Worm (Caenorhabditis elegans): ENCODE measurements around the gene C02F5.3.

Gene C02F5.3

ce11 chrIII:8235880-8236279 is 9.8 kb upstream of the C02F5.3 start, which contains the start of gene C02F5.5:
Gene C02F5.5, plus strand, starts transcription at chrIII:8236180.
- no peak for TF ChIP-seq ceh-2 (tag; optimal IDR thresholded peaks at IDR 0.05)
- no peak for TF ChIP-seq pax-1 (tag; optimal IDR thresholded peaks at IDR 0.05)
- TF ChIP-seq nfya-1 (tag; optimal IDR thresholded peaks at IDR 0.05): no peak
- TF ChIP-seq hlh-8 (tag; optimal IDR thresholded peaks at IDR 0.05): no peak

- no peak for TF ChIP-seq ceh-31 (tag; optimal IDR thresholded peaks at IDR 0.05)
- TF ChIP-seq Y22D7AL.16 (tag; optimal IDR thresholded peaks at IDR 0.05): no peak
- peak; percentile 71 for TF ChIP-seq elt-2 (tag; optimal IDR thresholded peaks at IDR 0.05)
- no peak for TF ChIP-seq gmeb-2 (tag; optimal IDR thresholded peaks at IDR 0.05)
- TF ChIP-seq fax-1 (tag; optimal IDR thresholded peaks at IDR 0.05): no peak
- TF ChIP-seq pha-2 (tag; optimal IDR thresholded peaks at IDR 0.05): no peak
- no peak for TF ChIP-seq K02D7.2 (tag; optimal IDR thresholded peaks at IDR 0.05)
- TF ChIP-seq unc-86 (tag; optimal IDR thresholded peaks at IDR 0.05): no peak
- TF ChIP-seq nhr-11 (tag; optimal IDR thresholded peaks at IDR 0.05): no peak
These were observed 7.9 kb upstream of the C02F5.3 start, which contains the start of gene tsp-2 for ce11 chrIII:8237827-8238226. Gene tsp-2, minus strand, starts transcription at chrIII:8237935.

DNA sequence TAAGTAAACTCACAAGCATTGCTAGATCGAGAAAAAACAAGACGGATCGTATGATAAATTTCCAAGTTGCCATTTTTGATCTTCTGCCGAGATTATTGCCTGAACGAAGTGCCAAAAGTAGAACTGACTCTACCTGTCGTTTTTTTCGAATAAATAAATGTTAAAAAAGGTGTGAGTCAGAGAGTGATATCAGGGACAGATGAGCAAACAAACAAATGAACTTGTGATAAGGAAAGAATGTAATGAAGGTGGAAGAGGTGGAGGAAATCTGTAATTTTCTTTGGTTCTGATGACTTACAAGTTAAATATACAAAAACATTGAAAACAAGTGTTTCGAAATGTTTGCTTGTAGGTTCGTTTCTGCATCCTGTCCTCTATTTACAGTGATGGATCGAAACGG is 6.4 kb upstream of the C02F5.3 start, which contains the start of gene tsp-1:
tsp-1 (minus strand) TSS at position 99 of the 400 bp plus-strand sequence.
- TF ChIP-seq K09A11.1 (tag; optimal IDR thresholded peaks at IDR 0.05; ENCODE audit: insufficient read depth) (no peak), sox-2 (GFP tag; IDR thresholded peaks at IDR 0.05) (no peak), nhr-11 (tag; optimal IDR thresholded peaks at IDR 0.05) (no peak), fkh-10 (GFP tag; optimal IDR thresholded peaks at IDR 0.05) (no peak), elt-4 (tag; optimal IDR thresholded peaks at IDR 0.05) (no peak), elt-2 (tag; optimal IDR thresholded peaks at IDR 0.05) (peak; percentile 24), mec-3 (tag; optimal IDR thresholded peaks at IDR 0.05; ENCODE audit: borderline replicate concordance) (no peak), nfya-1 (tag; optimal IDR thresholded peaks at IDR 0.05) (no peak)

DNA sequence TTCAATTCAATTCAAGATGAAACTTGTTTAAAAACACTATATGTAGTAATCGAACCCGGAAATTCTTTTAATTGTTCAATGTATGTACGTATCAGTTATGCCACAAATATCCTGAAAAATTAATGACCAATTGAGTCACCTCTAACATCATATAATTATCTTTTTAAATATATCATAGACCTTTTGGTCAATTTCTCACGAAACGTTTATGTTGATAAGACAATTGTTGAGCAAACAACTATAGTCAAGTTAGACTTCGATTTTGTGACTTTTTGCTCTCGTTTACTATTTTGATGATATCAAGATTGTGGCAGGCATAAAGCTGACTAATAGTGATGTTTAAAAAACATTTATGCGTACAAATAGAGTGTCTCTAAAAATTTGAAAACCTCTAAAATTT is 5.4 kb upstream of the C02F5.3 start:
- TF ChIP-seq unc-3 (GFP tag; conservative IDR thresholded peaks at IDR 0.05) (no peak), unc-3 (tag; optimal IDR thresholded peaks at IDR 0.05) (no peak), elt-2 (tag; optimal IDR thresholded peaks at IDR 0.05) (peak; percentile 24)

ce11 chrIII:8240948-8241347 is 4.7 kb upstream of the C02F5.3 start:
- TF ChIP-seq ceh-30 (tag; optimal IDR thresholded peaks at IDR 0.05): no peak
- TF ChIP-seq T23F11.4 (GFP tag; optimal IDR thresholded peaks at IDR 0.05): no peak
- no peak for TF ChIP-seq hlh-8 (tag; optimal IDR thresholded peaks at IDR 0.05)
- no peak for TF ChIP-seq ceh-19 (GFP tag; optimal IDR thresholded peaks at IDR 0.05)
- TF ChIP-seq C38D4.7 (GFP tag; optimal IDR thresholded peaks at IDR 0.05): no peak
- TF ChIP-seq C08G9.2 (tag; optimal IDR thresholded peaks at IDR 0.05): no peak
- TF ChIP-seq hlh-30 (tag; optimal IDR thresholded peaks at IDR 0.05; ENCODE audit: insufficient read depth): no peak
- no peak for TF ChIP-seq sdc-2 (tag; optimal IDR thresholded peaks at IDR 0.05)
- TF ChIP-seq unc-3 (GFP tag; conservative IDR thresholded peaks at IDR 0.05): no peak
- no peak for TF ChIP-seq unc-3 (tag; optimal IDR thresholded peaks at IDR 0.05)
- TF ChIP-seq unc-55 (GFP tag; optimal IDR thresholded peaks at IDR 0.05): no peak
- no peak for TF ChIP-seq eyg-1 (tag; optimal IDR thresholded peaks at IDR 0.05)
- TF ChIP-seq odd-2 (tag; optimal IDR thresholded peaks at IDR 0.05): no peak
- no peak for TF ChIP-seq nhr-232 (tag; optimal IDR thresholded peaks at IDR 0.05)

ce11 chrIII:8242809-8243208 is 2.9 kb upstream of the C02F5.3 start, which contains the start of gene C02F5.12:
Gene C02F5.12, minus strand, starts transcription at chrIII:8243029.
- peak; percentile 100 for TF ChIP-seq ceh-30 (tag; optimal IDR thresholded peaks at IDR 0.05)
- TF ChIP-seq nhr-232 (tag; optimal IDR thresholded peaks at IDR 0.05): peak; percentile 7
- peak; percentile 31 for TF ChIP-seq hlh-30 (tag; optimal IDR thresholded peaks at IDR 0.05; ENCODE audit: insufficient read depth)
- TF ChIP-seq ahr-1 (tag; optimal IDR thresholded peaks at IDR 0.05): no peak
